Worm (Caenorhabditis elegans) whole organism, young adult: Measurements from ENCODE around the gene syf-2.

ENCODE experiments used
- F57A8.1 ChIP-seq: fragments of 200-800 bp; sonication (Bioruptor generic); optimal IDR thresholded peaks from 2 replicates; lab custom pipeline; 2018; ENCODE audit warnings: mild to moderate bottlenecking, missing genetic modification characterization, moderate library complexity, missing compliant biosample characterization
- F57C9.4 ChIP-seq: sonication (generic microtip); optimal IDR thresholded peaks from 2 replicates; lab custom pipeline; 2017; ENCODE audit warnings: mild to moderate bottlenecking, missing genetic modification characterization, missing compliant biosample characterization
- atf-7 ChIP-seq: sonication (generic microtip); optimal IDR thresholded peaks from 2 replicates; lab custom pipeline; 2017; ENCODE audit warnings: mild to moderate bottlenecking, missing genetic modification characterization, missing compliant biosample characterization
- athp-1 ChIP-seq: sonication (generic microtip); optimal IDR thresholded peaks from 2 replicates; lab custom pipeline; 2017; ENCODE audit warnings: mild to moderate bottlenecking, missing genetic modification characterization, missing compliant biosample characterization
- lsy-27 ChIP-seq: sonication (generic microtip); optimal IDR thresholded peaks from 2 replicates; lab custom pipeline; 2017; ENCODE audit warnings: missing genetic modification characterization, mild to moderate bottlenecking, missing compliant biosample characterization, antibody characterized with exemption, missing genotype, borderline replicate concordance; ENCODE audit not compliant: insufficient read depth
- snpc-4 ChIP-seq, 5 experiments: fragments of 150-350 bp in 1 of 5; sonication (generic microtip) in 4 of 5; optimal IDR thresholded peaks; 2 replicates each; lab custom pipeline; 2014 to 2018; ENCODE audit warnings: missing genetic modification characterization in 5 of 5, missing biosample characterization in 3 of 5, antibody characterized with exemption in 2 of 5, mild to moderate bottlenecking in 2 of 5, missing compliant biosample characterization in 2 of 5, missing genotype in 2 of 5, moderate library complexity in 2 of 5, missing genetic modification reagents in 1 of 5
- unc-62 ChIP-seq: fragments of 150-350 bp; optimal IDR thresholded peaks from 2 replicates; lab custom pipeline; 2014; ENCODE audit warnings: missing biosample characterization, missing genetic modification reagents, missing genetic modification characterization

DNA sequence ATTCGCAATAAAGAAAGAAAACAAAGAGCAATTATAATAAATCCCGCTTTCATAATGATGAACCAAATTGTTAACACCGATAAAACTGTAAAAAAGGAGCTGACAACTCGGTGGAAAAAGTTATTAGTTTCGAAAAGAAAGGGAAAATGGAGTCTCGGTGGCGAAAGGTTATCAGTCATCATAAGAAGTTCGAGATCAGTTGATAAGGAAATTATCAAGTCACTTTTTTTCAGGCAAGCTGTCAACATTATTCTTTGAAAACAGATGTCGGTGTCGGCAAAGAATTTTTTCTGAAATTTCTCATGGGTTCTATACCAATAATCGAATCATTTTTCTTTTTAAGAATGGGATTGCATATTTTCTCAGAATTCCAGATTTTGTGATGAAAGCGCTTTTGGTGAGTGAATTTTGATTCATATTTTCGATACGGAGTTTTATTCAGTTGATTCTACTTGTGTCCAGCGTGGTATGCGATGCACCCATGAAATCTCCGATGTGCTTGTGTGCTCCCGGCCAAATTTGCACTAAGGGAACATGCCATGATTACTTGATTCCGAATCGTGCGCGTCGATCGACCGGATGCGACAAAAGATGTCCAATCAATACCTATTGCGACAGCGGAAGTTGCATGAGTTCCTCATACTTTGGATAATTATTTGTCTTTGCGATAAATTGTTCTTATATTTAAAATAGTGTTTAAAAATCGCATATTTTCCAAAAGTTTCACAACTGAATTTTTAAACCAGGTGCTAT, 26.6 kb upstream of the syf-2 start, which contains the start of the genes F37C12.21 and F37C12.10:
- TF ChIP-seq unc-62 (GFP tag; lab: Kevin White, UChicago) (no peak), athp-1 (tag; lab: Kevin White, UChicago) (no peak), snpc-4 (GFP tag; optimal IDR thresholded peaks at IDR 0.05; lab: Kevin White, UChicago) (no peak), snpc-4 (tag; optimal IDR thresholded peaks at IDR 0.05; lab: Kevin White, UChicago) (no peak), lsy-27 (no peak), atf-7 (tag; lab: Kevin White, UChicago) (no peak), F57C9.4 (no peak), F57A8.1 (GFP tag; lab: Kevin White, UChicago) (no peak)
